Fruit fly (Drosophila melanogaster): Measurements from ENCODE around the gene CG14229.

Gene CG14229

dm6 chrX:19651757-19652419 lies 43.2 kb downstream of the CG14229 start, which contains the start of the genes Ranbp21 and Elys (continued):
- TF ChIP-seq esn (GFP tag; optimal IDR thresholded peaks at IDR 0.05) (peak; percentile 58), spab (GFP tag; optimal IDR thresholded peaks at IDR 0.05) (no peak), fkh (GFP tag; optimal IDR thresholded peaks at IDR 0.05) (no peak), CG3032 (tag; optimal IDR thresholded peaks at IDR 0.05) (peak; percentile 43), Sox15 (GFP tag; optimal IDR thresholded peaks at IDR 0.05) (peak; percentile 55), CG8319 (GFP tag; optimal IDR thresholded peaks at IDR 0.05) (no peak), fd85E (GFP tag; optimal IDR thresholded peaks at IDR 0.05) (no peak), vri (GFP tag; optimal IDR thresholded peaks at IDR 0.05) (no peak), net (GFP tag; optimal IDR thresholded peaks at IDR 0.05) (no peak), Hr4 (GFP tag; optimal IDR thresholded peaks at IDR 0.05) (no peak), Smox (GFP tag; optimal IDR thresholded peaks at IDR 0.05) (no peak), CG11902 (GFP tag; optimal IDR thresholded peaks at IDR 0.05) (no peak), Sox102F (GFP tag; optimal IDR thresholded peaks at IDR 0.05) (no peak), CG6854 (GFP tag; optimal IDR thresholded peaks at IDR 0.05) (no peak), topi (GFP tag; optimal IDR thresholded peaks at IDR 0.05) (no peak), CG4318 (GFP tag; optimal IDR thresholded peaks at IDR 0.05) (no peak), Hr39 (GFP tag; optimal IDR thresholded peaks at IDR 0.05) (peak; percentile 76), CG15336 (GFP tag; IDR thresholded peaks at IDR 0.05) (no peak), CG1621 (tag; optimal IDR thresholded peaks at IDR 0.05) (peak; percentile 5), Lpt (GFP tag; optimal IDR thresholded peaks at IDR 0.05) (peak; percentile 13), CG34406 (GFP tag; optimal IDR thresholded peaks at IDR 0.05) (peak; percentile 3), CG16779 (tag; optimal IDR thresholded peaks at IDR 0.05) (no peak), salr (GFP tag; optimal IDR thresholded peaks at IDR 0.05) (no peak), CG6276 (GFP tag; optimal IDR thresholded peaks at IDR 0.05) (no peak), CG3919 (GFP tag; optimal IDR thresholded peaks at IDR 0.05) (no peak), cyc (GFP tag; optimal IDR thresholded peaks at IDR 0.05) (peak; percentile 71), eg (GFP tag; IDR thresholded peaks at IDR 0.05) (peak; percentile 33; the same call in 1 of the 3 replicates), ss (GFP tag; optimal IDR thresholded peaks at IDR 0.05) (no peak), Blimp-1 (GFP tag; optimal IDR thresholded peaks at IDR 0.05) (no peak), Eip75B (GFP tag; optimal IDR thresholded peaks at IDR 0.05) (no peak), CG10631 (GFP tag; optimal IDR thresholded peaks at IDR 0.05) (no peak), fd59A (GFP tag; optimal IDR thresholded peaks at IDR 0.05) (no peak), CG9139 (GFP tag; optimal IDR thresholded peaks at IDR 0.05) (no peak), CG6792 (GFP tag; optimal IDR thresholded peaks at IDR 0.05) (no peak), achi (GFP tag; optimal IDR thresholded peaks at IDR 0.05) (no peak), Eip93F (GFP tag; optimal IDR thresholded peaks at IDR 0.05) (no peak)

dm6 chrX:19645873-19646541 lies 49.0 kb downstream of the CG14229 start, which contains the start of gene Arp10:
Gene Arp10, minus strand, starts transcription at chrX:19646176.
- TF ChIP-seq CG6854 (GFP tag; optimal IDR thresholded peaks at IDR 0.05) (no peak), CG32006 (GFP tag; optimal IDR thresholded peaks at IDR 0.05) (no peak), Sox102F (GFP tag; optimal IDR thresholded peaks at IDR 0.05) (no peak), CG6808 (GFP tag; optimal IDR thresholded peaks at IDR 0.05) (no peak), CG31627 (GFP tag; optimal IDR thresholded peaks at IDR 0.05) (peak; percentile 26), CG6792 (GFP tag; optimal IDR thresholded peaks at IDR 0.05) (no peak), achi (GFP tag; optimal IDR thresholded peaks at IDR 0.05) (peak; percentile 28), CG6163 (GFP tag; IDR thresholded peaks at IDR 0.05) (no peak), Hr38 (GFP tag; optimal IDR thresholded peaks at IDR 0.05) (no peak), Ets96B (tag; optimal IDR thresholded peaks at IDR 0.05) (peak; percentile 7), eg (GFP tag; IDR thresholded peaks at IDR 0.05) (no peak), CG11762 (GFP tag; optimal IDR thresholded peaks at IDR 0.05; ENCODE audit: insufficient read depth) (no peak), spab (GFP tag; optimal IDR thresholded peaks at IDR 0.05) (no peak), topi (GFP tag; optimal IDR thresholded peaks at IDR 0.05) (peak; percentile 5), esn (GFP tag; optimal IDR thresholded peaks at IDR 0.05) (peak; percentile 17), CG3032 (tag; optimal IDR thresholded peaks at IDR 0.05) (peak; percentile 12), CG11294 (GFP tag; IDR thresholded peaks at IDR 0.05) (no peak), Hr4 (GFP tag; optimal IDR thresholded peaks at IDR 0.05) (peak; percentile 30), Eip78C (GFP tag) (peak; percentile 55), CG10669 (GFP tag; optimal IDR thresholded peaks at IDR 0.05) (no peak), Sox15 (GFP tag; optimal IDR thresholded peaks at IDR 0.05) (no peak)
